Worm (Caenorhabditis elegans): ENCODE data around the gene C04F5.9.

DNA sequence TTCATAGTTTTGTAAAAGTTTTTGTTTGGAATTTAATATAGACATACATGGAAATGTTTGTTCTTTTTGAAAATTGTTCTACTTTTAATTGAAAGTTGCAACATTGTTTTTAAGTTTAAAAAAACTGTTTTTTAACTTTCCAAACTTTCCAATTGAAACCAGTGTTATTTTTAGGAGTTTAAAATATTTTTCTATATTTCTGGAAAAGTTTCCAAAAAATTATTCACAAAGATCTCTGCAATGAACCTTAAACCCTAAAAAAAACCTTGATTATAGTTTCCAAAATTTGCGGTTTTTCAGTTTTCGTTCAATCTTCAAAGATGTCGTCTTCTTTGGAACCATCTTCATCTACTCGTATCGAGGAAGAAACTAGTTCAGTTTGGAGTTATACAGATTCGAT is 13.4 kb upstream of the C04F5.9 start, which contains the start of gene F14F9.4:
- no peak for TF ChIP-seq him-1 (tag; optimal IDR thresholded peaks at IDR 0.05)
- no peak for TF ChIP-seq dao-5 (tag; optimal IDR thresholded peaks at IDR 0.05)
